Fruit fly (Drosophila melanogaster) whole organism, embryonic: Measurements from ENCODE around the gene CG9586.

Experiments used
- CG10366 ChIP-seq: fragments of 200-800 bp; sonication (Bioruptor generic); IDR thresholded peaks from 2 replicates; pipeline ENCODE4 v1.3.6; 2022; ENCODE audit warnings: missing biosample characterization, missing genetic modification characterization
- CG11695 ChIP-seq: fragments of 200-800 bp; sonication (Bioruptor generic); IDR thresholded peaks from 3 replicates; pipeline ENCODE4 v1.3.6; 2022; ENCODE audit warnings: missing biosample characterization, missing genetic modification characterization
- CG13894 ChIP-seq: fragments of 200-800 bp; sonication (Bioruptor generic); optimal IDR thresholded peaks from 3 replicates; lab custom pipeline; 2018; ENCODE audit warnings: missing biosample characterization, mild to moderate bottlenecking, missing genetic modification characterization, moderate library complexity
- CG16863 ChIP-seq: fragments of 200-800 bp; sonication (Bioruptor generic); optimal IDR thresholded peaks from 3 replicates; lab custom pipeline; 2016; ENCODE audit warnings: missing biosample characterization, missing genetic modification characterization
- CG18262 ChIP-seq: fragments of 200-800 bp; optimal IDR thresholded peaks from 3 replicates; lab custom pipeline; 2019; ENCODE audit warnings: missing biosample characterization, mild to moderate bottlenecking, missing genetic modification characterization, moderate library complexity
- CG18764 ChIP-seq: fragments of 200-800 bp; sonication (Bioruptor generic); optimal IDR thresholded peaks from 3 replicates; lab custom pipeline; 2016; ENCODE audit warnings: missing biosample characterization, missing genetic modification characterization
- CG2202 ChIP-seq: fragments of 200-800 bp; sonication (Bioruptor generic); optimal IDR thresholded peaks from 2 replicates; lab custom pipeline; 2018; ENCODE audit warnings: missing biosample characterization, mild to moderate bottlenecking, missing genetic modification characterization
- CG2875 ChIP-seq: fragments of 200-800 bp; sonication (Bioruptor generic); optimal IDR thresholded peaks from 2 replicates; lab custom pipeline; 2017; ENCODE audit warnings: missing biosample characterization, mild to moderate bottlenecking, missing genetic modification characterization, missing genetic modification reagents
- CG2889 ChIP-seq: fragments of 200-800 bp; sonication (Bioruptor generic); IDR thresholded peaks from 3 replicates; pipeline ENCODE4 v1.3.6; 2022; ENCODE audit warnings: missing biosample characterization, missing genetic modification characterization
- CG30431 ChIP-seq: fragments of 200-800 bp; sonication (Bioruptor generic); optimal IDR thresholded peaks from 2 replicates; lab custom pipeline; 2017; ENCODE audit warnings: missing biosample characterization, missing genetic modification characterization
- CG3281 ChIP-seq: fragments of 200-800 bp; sonication (Bioruptor generic); optimal IDR thresholded peaks from 3 replicates; lab custom pipeline; 2017; ENCODE audit warnings: missing biosample characterization, mild to moderate bottlenecking, missing genetic modification characterization
- CG3995 ChIP-seq: fragments of 200-800 bp; sonication (Bioruptor generic); optimal IDR thresholded peaks from 3 replicates; lab custom pipeline; 2016; ENCODE audit warnings: missing biosample characterization, missing genetic modification characterization
- CG4360 ChIP-seq: fragments of 200-800 bp; sonication (Bioruptor generic); IDR thresholded peaks from 2 replicates; pipeline ENCODE4 v1.3.6; 2022; ENCODE audit warnings: missing biosample characterization, missing genetic modification characterization
- CG6272 ChIP-seq: fragments of 200-800 bp; sonication (Bioruptor generic); IDR thresholded peaks from 2 replicates; pipeline ENCODE4 v1.3.6; 2022; ENCODE audit warnings: missing biosample characterization, missing genetic modification characterization
- CG7372 ChIP-seq: fragments of 200-800 bp; sonication (Bioruptor generic); IDR thresholded peaks from 2 replicates; pipeline ENCODE4 v1.3.6; 2022; ENCODE audit warnings: missing biosample characterization, missing genetic modification characterization
- CG7745 ChIP-seq: fragments of 200-800 bp; sonication (Bioruptor generic); optimal IDR thresholded peaks from 2 replicates; lab custom pipeline; 2018; ENCODE audit warnings: missing biosample characterization, mild to moderate bottlenecking, missing genetic modification characterization, moderate library complexity
- CG7839 ChIP-seq: fragments of 200-800 bp; sonication (Bioruptor generic); optimal IDR thresholded peaks from 3 replicates; lab custom pipeline; 2018; ENCODE audit warnings: missing biosample characterization, mild to moderate bottlenecking, missing genetic modification characterization, moderate library complexity
- CG7963 ChIP-seq: fragments of 200-800 bp; sonication (Bioruptor generic); IDR thresholded peaks from 3 replicates; pipeline ENCODE4 v1.3.6; 2022; ENCODE audit warnings: missing biosample characterization, missing genetic modification characterization; ENCODE audit not compliant: partially characterized antibody
- CG8359 ChIP-seq: fragments of 200-800 bp; sonication (Bioruptor generic); optimal IDR thresholded peaks from 2 replicates; lab custom pipeline; 2017; ENCODE audit warnings: missing biosample characterization, mild to moderate bottlenecking, missing genetic modification characterization, borderline replicate concordance
- CG8924 ChIP-seq: fragments of 200-800 bp; optimal IDR thresholded peaks from 3 replicates; lab custom pipeline; 2019; ENCODE audit warnings: missing biosample characterization, mild to moderate bottlenecking, missing genetic modification characterization, moderate library complexity
- CG9817 ChIP-seq: fragments of 200-800 bp; sonication (Bioruptor generic); optimal IDR thresholded peaks from 2 replicates; lab custom pipeline; 2018; ENCODE audit warnings: missing biosample characterization, mild to moderate bottlenecking, missing genetic modification characterization, moderate library complexity
- CTCF ChIP-seq: fragments of 200-800 bp; sonication (Bioruptor generic); optimal IDR thresholded peaks from 2 replicates; lab custom pipeline; 2017; ENCODE audit warnings: missing biosample characterization, mild to moderate bottlenecking, missing genetic modification characterization, moderate library complexity
- CoRest ChIP-seq: fragments of 200-800 bp; sonication (Bioruptor generic); optimal IDR thresholded peaks from 3 replicates; lab custom pipeline; 2018; ENCODE audit warnings: missing biosample characterization, mild to moderate bottlenecking, missing genetic modification characterization, moderate library complexity
- CrebB ChIP-seq: fragments of 200-800 bp; sonication (Bioruptor generic); optimal IDR thresholded peaks from 3 replicates; lab custom pipeline; 2018; ENCODE audit warnings: missing biosample characterization, mild to moderate bottlenecking, missing genetic modification characterization
- Fer3 ChIP-seq: fragments of 200-800 bp; sonication (Bioruptor generic); optimal IDR thresholded peaks from 2 replicates; lab custom pipeline; 2018; ENCODE audit warnings: missing biosample characterization, mild to moderate bottlenecking, missing genetic modification characterization, moderate library complexity
- GATAe ChIP-seq: fragments of 200-800 bp; sonication (Bioruptor generic); conservative IDR thresholded peaks from 2 replicates; pipeline ENCODE4 v1.3.6; 2022; ENCODE audit warnings: missing biosample characterization, missing genetic modification characterization
- HLHmδ ChIP-seq: fragments of 200-800 bp; sonication (Bioruptor generic); optimal IDR thresholded peaks from 2 replicates; lab custom pipeline; 2018; ENCODE audit warnings: missing biosample characterization, mild to moderate bottlenecking, missing genetic modification characterization, moderate library complexity
- Hmr ChIP-seq: fragments of 200-800 bp; sonication (Bioruptor generic); optimal IDR thresholded peaks from 3 replicates; lab custom pipeline; 2017; ENCODE audit warnings: mild to moderate bottlenecking, missing biosample characterization, missing genetic modification reagents, missing genetic modification characterization
- Hr39 ChIP-seq: fragments of >200 bp; optimal IDR thresholded peaks from 2 replicates; lab custom pipeline; 2017
- Hr78 ChIP-seq, 2 experiments: fragments of 200-800 bp in 1 of 2; fragments of >200 bp in 1 of 2; sonication (Bioruptor generic) in 1 of 2; optimal IDR thresholded peaks; 2 replicates each; lab custom pipeline; 2017 to 2019; ENCODE audit warnings: missing biosample characterization in 2 of 2, missing genetic modification characterization in 2 of 2, mild to moderate bottlenecking in 1 of 2, moderate library complexity in 1 of 2
- Nf-YB ChIP-seq: fragments of 200-800 bp; sonication (Bioruptor generic); optimal IDR thresholded peaks from 3 replicates; lab custom pipeline; 2019; ENCODE audit warnings: missing biosample characterization, mild to moderate bottlenecking, missing genetic modification characterization, moderate library complexity
- Side ChIP-seq: fragments of 200-800 bp; sonication (Bioruptor generic); optimal IDR thresholded peaks from 2 replicates; lab custom pipeline; 2016; ENCODE audit warnings: missing biosample characterization, missing genetic modification characterization
- ase ChIP-seq: fragments of 200-800 bp; sonication (Bioruptor generic); IDR thresholded peaks from 3 replicates; pipeline ENCODE4 v1.3.6; 2022; ENCODE audit warnings: missing biosample characterization, missing genetic modification characterization
- bab2 ChIP-seq: fragments of 200-800 bp; sonication (Bioruptor generic); optimal IDR thresholded peaks from 2 replicates; lab custom pipeline; 2016; ENCODE audit warnings: missing biosample characterization, missing genetic modification characterization
- bbx ChIP-seq: fragments of 200-800 bp; sonication (Bioruptor generic); IDR thresholded peaks from 2 replicates; pipeline ENCODE4 v1.3.6; 2022; ENCODE audit warnings: missing biosample characterization, missing genetic modification characterization; ENCODE audit not compliant: partially characterized antibody
- btn ChIP-seq: fragments of 200-800 bp; sonication (Bioruptor generic); optimal IDR thresholded peaks from 2 replicates; lab custom pipeline; 2016; ENCODE audit warnings: missing biosample characterization, missing genetic modification characterization
- cato ChIP-seq: fragments of 200-800 bp; sonication (Bioruptor generic); optimal IDR thresholded peaks from 2 replicates; lab custom pipeline; 2016; ENCODE audit warnings: missing biosample characterization, missing genetic modification characterization, borderline replicate concordance
- caup ChIP-seq: fragments of 200-800 bp; sonication (Bioruptor generic); optimal IDR thresholded peaks from 3 replicates; lab custom pipeline; 2017; ENCODE audit warnings: missing biosample characterization, mild to moderate bottlenecking, missing genetic modification characterization, moderate library complexity; ENCODE audit not compliant: severe bottlenecking
- chm ChIP-seq: fragments of 200-800 bp; sonication (Bioruptor generic); IDR thresholded peaks from 2 replicates; pipeline ENCODE4 v1.3.6; 2022; ENCODE audit warnings: missing biosample characterization, missing genetic modification characterization
- ci ChIP-seq: fragments of 200-800 bp; sonication (Bioruptor generic); IDR thresholded peaks from 3 replicates; pipeline ENCODE4 v1.3.6; 2022; ENCODE audit warnings: missing biosample characterization, missing genetic modification characterization
- eyg ChIP-seq: fragments of 200-800 bp; sonication (Bioruptor generic); optimal IDR thresholded peaks from 3 replicates; lab custom pipeline; 2016; ENCODE audit warnings: missing biosample characterization, missing genetic modification characterization
- fd102C ChIP-seq: fragments of 200-800 bp; sonication (Bioruptor generic); optimal IDR thresholded peaks from 2 replicates; lab custom pipeline; 2018; ENCODE audit warnings: missing biosample characterization, mild to moderate bottlenecking, missing genetic modification characterization, moderate library complexity
- fru ChIP-seq: fragments of >200 bp; optimal IDR thresholded peaks from 2 replicates; lab custom pipeline; 2017
- klu ChIP-seq: fragments of 200-800 bp; sonication (Bioruptor generic); IDR thresholded peaks from 2 replicates; pipeline ENCODE4 v1.3.6; 2022; ENCODE audit warnings: missing biosample characterization, missing genetic modification characterization
- nau ChIP-seq: fragments of 200-800 bp; sonication (Bioruptor generic); optimal IDR thresholded peaks from 3 replicates; lab custom pipeline; 2017; ENCODE audit warnings: missing biosample characterization, mild to moderate bottlenecking, missing genetic modification characterization, missing genetic modification reagents
- nmo ChIP-seq: fragments of 200-800 bp; sonication (Bioruptor generic); optimal IDR thresholded peaks from 2 replicates; lab custom pipeline; 2018; ENCODE audit warnings: missing biosample characterization, mild to moderate bottlenecking, missing genetic modification characterization, moderate library complexity
- pan ChIP-seq, 4 experiments: fragments of >200 bp in 3 of 4; fragments of 200-800 bp in 1 of 4; sonication (Bioruptor generic) in 1 of 4; optimal IDR thresholded peaks in 3 of 4; IDR thresholded peaks in 1 of 4; 2 replicates each; pipeline versions ENCODE4 v1.3.6 to Lab custom; 2017 to 2022; ENCODE audit warnings: missing biosample characterization in 2 of 4, missing genetic modification characterization in 2 of 4, mixed read lengths in 1 of 4
- sima ChIP-seq: fragments of 200-800 bp; sonication (Bioruptor generic); optimal IDR thresholded peaks from 2 replicates; lab custom pipeline; 2016; ENCODE audit warnings: missing biosample characterization, missing genetic modification characterization
- tio ChIP-seq: fragments of 200-800 bp; sonication (Bioruptor generic); optimal IDR thresholded peaks from 2 replicates; lab custom pipeline; 2017; ENCODE audit warnings: missing biosample characterization, missing genetic modification characterization, inconsistent platforms
- vfl ChIP-seq: fragments of 200-800 bp; sonication (Bioruptor generic); optimal IDR thresholded peaks from 2 replicates; lab custom pipeline; 2016; ENCODE audit warnings: missing biosample characterization, missing genetic modification characterization

The CG9586 gene

dm6 chr2L:9125418-9125928 is 40.8 kb downstream of the CG9586 start, which contains the start of gene CG32982 (continued):
- TF ChIP-seq tio (GFP tag; lab: Kevin White, UChicago), result peak; percentile 92
- peak; percentile 92 for TF ChIP-seq CG8924 (tag; lab: Kevin White, UChicago)
- peak; percentile 92 for TF ChIP-seq caup (GFP tag; lab: Kevin White, UChicago)
- no peak for TF ChIP-seq sima
- TF ChIP-seq Side (GFP tag; lab: Kevin White, UChicago), result peak; percentile 58
- peak; percentile 53 for TF ChIP-seq CG3995 (GFP tag; lab: Kevin White, UChicago)
- TF ChIP-seq CG7372 (GFP tag; lab: Robert Waterston, UW), result peak; percentile 90
- TF ChIP-seq CG16863 (GFP tag; lab: Kevin White, UChicago), result peak; percentile 90
- TF ChIP-seq Hmr (GFP tag; lab: Kevin White, UChicago), result peak; percentile 94
- TF ChIP-seq Nf-YB (GFP tag; lab: Kevin White, UChicago), result peak; percentile 72
- TF ChIP-seq GATAe (GFP tag; lab: Robert Waterston, UW), result no peak; the same call in none of the 2 replicates
- peak; percentile 87 for TF ChIP-seq nau
- no peak for TF ChIP-seq pan (optimal IDR thresholded peaks at IDR 0.05; lab: Kevin White, UChicago)
- TF ChIP-seq pan (GFP tag; optimal IDR thresholded peaks at IDR 0.05 in 1 of 2, IDR thresholded peaks at IDR 0.05 in 1 of 2), result peak in 1 of 2 experiments; percentile 87
- TF ChIP-seq Hr78 (GFP tag; optimal IDR thresholded peaks at IDR 0.05; lab: Kevin White, UChicago), result peak in 1 of 2 experiments; percentile 78
- peak; percentile 16 for TF ChIP-seq fd102C
- peak; percentile 17 for TF ChIP-seq CrebB
- TF ChIP-seq CTCF (GFP tag; lab: Kevin White, UChicago), result peak; percentile 12
- TF ChIP-seq nmo (GFP tag; lab: Kevin White, UChicago), result peak; percentile 96
- peak; percentile 70 for TF ChIP-seq btn (GFP tag; lab: Kevin White, UChicago)
- peak; percentile 84 for TF ChIP-seq cato
- peak; percentile 95 for TF ChIP-seq CG7839 (tag; lab: Kevin White, UChicago)
- peak; percentile 81; the same call in 1 of the 2 replicates for TF ChIP-seq CG6272 (GFP tag; lab: Robert Waterston, UW)
- peak; percentile 80; the same call in 2 of the 3 replicates for TF ChIP-seq ase (GFP tag; lab: Robert Waterston, UW)
- TF ChIP-seq CG7963 (GFP tag; lab: Robert Waterston, UW), result peak; percentile 57
- TF ChIP-seq klu (GFP tag; lab: Robert Waterston, UW), result peak; percentile 91; the same call in 1 of the 2 replicates
- TF ChIP-seq vfl (GFP tag; lab: Kevin White, UChicago), result peak; percentile 77
- no peak for TF ChIP-seq Hr39 (lab: Kevin White, UChicago)
- peak; percentile 85 for TF ChIP-seq CG30431 (GFP tag; lab: Kevin White, UChicago)
- peak; percentile 87 for TF ChIP-seq HLHmδ (GFP tag; lab: Kevin White, UChicago)
- TF ChIP-seq CG2875 (GFP tag; lab: Kevin White, UChicago), result peak; percentile 81
- TF ChIP-seq CG18764 (GFP tag; lab: Kevin White, UChicago), result peak; percentile 76
- TF ChIP-seq CoRest (tag; lab: Kevin White, UChicago), result peak; percentile 96
- peak; percentile 86 for TF ChIP-seq ci
- peak; percentile 92 for TF ChIP-seq CG9817 (tag; lab: Kevin White, UChicago)
- TF ChIP-seq CG2202 (tag; lab: Kevin White, UChicago), result peak; percentile 73
- TF ChIP-seq CG18262, result peak; percentile 94
- TF ChIP-seq bab2 (GFP tag; lab: Kevin White, UChicago), result peak; percentile 84
- peak; percentile 91 for TF ChIP-seq eyg (GFP tag; lab: Kevin White, UChicago)
- TF ChIP-seq CG13894 (tag; lab: Kevin White, UChicago), result peak; percentile 79
- peak; percentile 63 for TF ChIP-seq CG10366 (GFP tag; lab: Robert Waterston, UW)
- TF ChIP-seq CG11695 (GFP tag; lab: Robert Waterston, UW), result peak; percentile 91
- no peak; the same call in 1 of the 3 replicates for TF ChIP-seq CG2889 (GFP tag; lab: Robert Waterston, UW)
- peak; percentile 86 for TF ChIP-seq chm
- peak; percentile 64 for TF ChIP-seq bbx (GFP tag; lab: Robert Waterston, UW)
- TF ChIP-seq CG3281 (GFP tag; lab: Kevin White, UChicago), result peak; percentile 94
- TF ChIP-seq CG7745, result no peak
- TF ChIP-seq Fer3 (tag; lab: Kevin White, UChicago), result peak; percentile 87
- TF ChIP-seq CG4360, result peak; percentile 69
- peak; percentile 77 for TF ChIP-seq CG8359 (GFP tag; lab: Kevin White, UChicago)
- TF ChIP-seq fru (lab: Kevin White, UChicago), result no peak
